Fruit fly (Drosophila melanogaster) whole organism, pupa: ENCODE data around the gene dgt6.

ENCODE experiments used
- CG10348 ChIP-seq: fragments of 200-800 bp; sonication (Bioruptor generic); IDR thresholded peaks from 2 replicates; pipeline ENCODE4 v1.3.6; 2022; ENCODE audit warnings: missing biosample characterization, missing genetic modification characterization
- CG12605 ChIP-seq: fragments of 200-800 bp; sonication (Bioruptor generic); IDR thresholded peaks from 2 replicates; pipeline ENCODE4 v1.3.6; 2022; ENCODE audit warnings: missing biosample characterization, missing genetic modification characterization
- CG13204 ChIP-seq: fragments of 200-800 bp; sonication (Bioruptor generic); optimal IDR thresholded peaks from 2 replicates; lab custom pipeline; 2018; ENCODE audit warnings: missing biosample characterization, mild to moderate bottlenecking, missing genetic modification characterization, moderate library complexity
- CG14655 ChIP-seq: fragments of 200-800 bp; sonication (Bioruptor generic); optimal IDR thresholded peaks from 3 replicates; lab custom pipeline; 2017; ENCODE audit warnings: mild to moderate bottlenecking, missing biosample characterization, missing genetic modification reagents, missing genetic modification characterization
- CG15710 ChIP-seq: fragments of 200-800 bp; sonication (Bioruptor generic); optimal IDR thresholded peaks from 2 replicates; lab custom pipeline; 2018; ENCODE audit warnings: missing biosample characterization, mild to moderate bottlenecking, missing genetic modification characterization, moderate library complexity
- CG17806 ChIP-seq: fragments of 200-800 bp; sonication (Bioruptor generic); optimal IDR thresholded peaks from 2 replicates; lab custom pipeline; 2018; ENCODE audit warnings: missing biosample characterization, mild to moderate bottlenecking, missing genetic modification characterization, moderate library complexity
- CG32121 ChIP-seq: fragments of 200-800 bp; sonication (Bioruptor generic); IDR thresholded peaks from 2 replicates; pipeline ENCODE4 v1.3.6; 2022; ENCODE audit warnings: missing biosample characterization, missing genetic modification characterization
- CG34367 ChIP-seq: fragments of 200-800 bp; sonication (Bioruptor generic); optimal IDR thresholded peaks from 2 replicates; lab custom pipeline; 2018; ENCODE audit warnings: missing biosample characterization, mild to moderate bottlenecking, missing genetic modification characterization
- CG4496 ChIP-seq: fragments of 200-800 bp; sonication (Bioruptor generic); IDR thresholded peaks from 3 replicates; pipeline ENCODE4 v1.3.6; 2022; ENCODE audit warnings: missing biosample characterization, missing genetic modification characterization
- CG8159 ChIP-seq: fragments of 200-800 bp; sonication (Bioruptor generic); optimal IDR thresholded peaks from 3 replicates; lab custom pipeline; 2018; ENCODE audit warnings: missing biosample characterization, mild to moderate bottlenecking, missing genetic modification characterization, moderate library complexity
- CG8301 ChIP-seq: fragments of 200-800 bp; sonication (Bioruptor generic); optimal IDR thresholded peaks from 2 replicates; lab custom pipeline; 2018; ENCODE audit warnings: missing biosample characterization, mild to moderate bottlenecking, missing genetic modification characterization
- CG9948 ChIP-seq: fragments of 200-800 bp; sonication (Bioruptor generic); optimal IDR thresholded peaks from 2 replicates; lab custom pipeline; 2018; ENCODE audit warnings: missing biosample characterization, mild to moderate bottlenecking, missing genetic modification characterization, moderate library complexity
- D1 ChIP-seq: fragments of 200-800 bp; sonication (Bioruptor generic); optimal IDR thresholded peaks from 2 replicates; lab custom pipeline; 2018; ENCODE audit warnings: missing biosample characterization, mild to moderate bottlenecking, missing genetic modification characterization, moderate library complexity
- EcR ChIP-seq: fragments of 200-800 bp; sonication (Bioruptor generic); optimal IDR thresholded peaks from 3 replicates; lab custom pipeline; 2019; ENCODE audit warnings: missing biosample characterization, missing genetic modification characterization, mild to moderate bottlenecking, moderate library complexity, missing genetic modification reagents
- Ets98B ChIP-seq: fragments of 200-800 bp; sonication (Bioruptor generic); IDR thresholded peaks from 2 replicates; pipeline ENCODE4 v1.3.6; 2022; ENCODE audit warnings: missing biosample characterization, missing genetic modification characterization
- Pif1A ChIP-seq: fragments of 200-800 bp; sonication (Bioruptor generic); optimal IDR thresholded peaks from 3 replicates; lab custom pipeline; 2016; ENCODE audit warnings: missing biosample characterization, missing genetic modification characterization
- Pif1B ChIP-seq: fragments of 200-800 bp; sonication (Bioruptor generic); optimal IDR thresholded peaks from 3 replicates; lab custom pipeline; 2016; ENCODE audit warnings: missing biosample characterization, missing genetic modification characterization
- Snoo ChIP-seq: fragments of 200-800 bp; sonication (Bioruptor generic); optimal IDR thresholded peaks from 3 replicates; lab custom pipeline; 2017; ENCODE audit warnings: missing biosample characterization, mild to moderate bottlenecking, missing genetic modification characterization, inconsistent platforms
- fd96Ca ChIP-seq: fragments of 200-800 bp; sonication (Bioruptor generic); IDR thresholded peaks from 3 replicates; pipeline ENCODE4 v1.3.6; 2022; ENCODE audit warnings: missing biosample characterization, missing genetic modification characterization
- gl ChIP-seq: fragments of 200-800 bp; sonication (Bioruptor generic); optimal IDR thresholded peaks from 2 replicates; lab custom pipeline; 2018; ENCODE audit warnings: missing biosample characterization, mild to moderate bottlenecking, missing genetic modification characterization
- rn ChIP-seq: fragments of 200-800 bp; sonication (Bioruptor generic); IDR thresholded peaks from 2 replicates; pipeline ENCODE4 v1.3.6; 2022; ENCODE audit warnings: missing biosample characterization, missing genetic modification characterization

The dgt6 gene

dm6 chr3R:29083459-29084457 lies 47.0 kb downstream of the dgt6 start:
- TF ChIP-seq fd96Ca (GFP tag; lab: Robert Waterston, UW) (no peak), CG8159 (tag; lab: Kevin White, UChicago) (peak; percentile 58), CG12605 (GFP tag; lab: Robert Waterston, UW) (peak; percentile 17; the same call in 1 of the 2 replicates), CG13204 (GFP tag; lab: Kevin White, UChicago) (no peak), CG9948 (peak; percentile 45), rn (no peak), CG34367 (no peak), Ets98B (GFP tag; lab: Robert Waterston, UW) (no peak), CG14655 (GFP tag; lab: Kevin White, UChicago) (peak; percentile 29), CG4496 (GFP tag; lab: Robert Waterston, UW) (no peak), Pif1B (GFP tag; lab: Kevin White, UChicago) (peak; percentile 39), CG17806 (peak; percentile 50), CG10348 (GFP tag; lab: Robert Waterston, UW) (no peak), EcR (GFP tag; lab: Kevin White, UChicago) (peak; percentile 31), CG8301 (peak; percentile 28), CG32121 (GFP tag; lab: Robert Waterston, UW) (no peak), CG15710 (tag; lab: Kevin White, UChicago) (peak; percentile 33), Pif1A (peak; percentile 24), D1 (tag; lab: Kevin White, UChicago) (no peak), gl (tag; lab: Kevin White, UChicago) (no peak), Snoo (tag; lab: Kevin White, UChicago) (no peak)
- TF ChIP-seq, all 21 proteins: peak for 10

- TF ChIP-seq CG32121 (GFP tag; lab: Robert Waterston, UW), result no peak
- TF ChIP-seq CG8301, result no peak
- no peak for TF ChIP-seq CG9948
- no peak for TF ChIP-seq D1 (tag; lab: Kevin White, UChicago)
- no peak for TF ChIP-seq CG12605 (GFP tag; lab: Robert Waterston, UW)
- peak; percentile 6 for TF ChIP-seq CG15710 (tag; lab: Kevin White, UChicago)
- TF ChIP-seq CG10348 (GFP tag; lab: Robert Waterston, UW), result no peak
- TF ChIP-seq CG4496 (GFP tag; lab: Robert Waterston, UW), result no peak
- TF ChIP-seq Snoo (tag; lab: Kevin White, UChicago), result no peak
- TF ChIP-seq CG13204 (GFP tag; lab: Kevin White, UChicago), result no peak
- peak; percentile 11 for TF ChIP-seq CG8159 (tag; lab: Kevin White, UChicago)
- TF ChIP-seq Ets98B (GFP tag; lab: Robert Waterston, UW), result no peak
- TF ChIP-seq EcR (GFP tag; lab: Kevin White, UChicago), result no peak
- TF ChIP-seq Pif1A, result no peak
- no peak for TF ChIP-seq fd96Ca (GFP tag; lab: Robert Waterston, UW)
- TF ChIP-seq CG17806, result no peak
- peak; percentile 10 for TF ChIP-seq CG14655 (GFP tag; lab: Kevin White, UChicago)
- no peak for TF ChIP-seq Pif1B (GFP tag; lab: Kevin White, UChicago)
- no peak for TF ChIP-seq rn
- TF ChIP-seq, all 21 proteins: peak for 3
Observed at dm6 chr3R:29082511-29083296, 48.1 kb downstream of the dgt6 start.

- TF ChIP-seq EcR (GFP tag; lab: Kevin White, UChicago) (peak; percentile 45), CG4496 (GFP tag; lab: Robert Waterston, UW) (peak; percentile 70; the same call in 2 of the 3 replicates), fd96Ca (GFP tag; lab: Robert Waterston, UW) (0 out of 3 replicates have a peak, but pooled peaks have one; percentile 31), CG8301 (no peak), CG17806 (no peak), CG9948 (no peak), CG32121 (GFP tag; lab: Robert Waterston, UW) (no peak), rn (no peak), CG12605 (GFP tag; lab: Robert Waterston, UW) (no peak), CG13204 (GFP tag; lab: Kevin White, UChicago) (peak; percentile 35), Pif1B (GFP tag; lab: Kevin White, UChicago) (no peak), Ets98B (GFP tag; lab: Robert Waterston, UW) (0 out of 2 replicates have a peak, but pooled peaks have one; percentile 26), Snoo (tag; lab: Kevin White, UChicago) (no peak)
- TF ChIP-seq, all 21 proteins: peak for 5
Observed at dm6 chr3R:29082034-29082433, 48.7 kb downstream of the dgt6 start.
